Worm (Caenorhabditis elegans): Measurements from ENCODE around the gene clc-20.

The clc-20 gene

ce11 chrIII:843999-844398, 28.4 kb upstream of the clc-20 start (continued):
- peak; percentile 55 for TF ChIP-seq nhr-28 (tag; optimal IDR thresholded peaks at IDR 0.05)
- TF ChIP-seq ztf-7 (tag; optimal IDR thresholded peaks at IDR 0.05): no peak
- TF ChIP-seq zfp-3 (GFP tag; conservative IDR thresholded peaks at IDR 0.05): no peak
- no peak for TF ChIP-seq ZK337.2 (GFP tag; IDR thresholded peaks at IDR 0.05)
- TF ChIP-seq hmg-1.1 (GFP tag; IDR thresholded peaks at IDR 0.05): peak; percentile 54
- TF ChIP-seq mdl-1 (tag; optimal IDR thresholded peaks at IDR 0.05): peak in 1 of 2 experiments; percentile 56
- TF ChIP-seq nhr-102 (tag; optimal IDR thresholded peaks at IDR 0.05): no peak
- TF ChIP-seq hlh-30 (tag; optimal IDR thresholded peaks at IDR 0.05; ENCODE audit: insufficient read depth): peak; percentile 77
- no peak for TF ChIP-seq madf-5 (GFP tag; IDR thresholded peaks at IDR 0.05)
- peak; percentile 40 for TF ChIP-seq aha-1 (tag)
- no peak for TF ChIP-seq nhr-25 (tag; optimal IDR thresholded peaks at IDR 0.05; ENCODE audit: borderline replicate concordance, insufficient read depth)
- no peak for TF ChIP-seq ceh-62 (tag; optimal IDR thresholded peaks at IDR 0.05)
- TF ChIP-seq egl-27 (tag; optimal IDR thresholded peaks at IDR 0.05): no peak
- TF ChIP-seq nhr-11 (tag; optimal IDR thresholded peaks at IDR 0.05): peak; percentile 18
- peak; percentile 28; the same call in 1 of the 2 replicates for TF ChIP-seq lin-38 (GFP tag; IDR thresholded peaks at IDR 0.05)
- peak; percentile 44; the same call in 1 of the 2 replicates for TF ChIP-seq mxl-2 (GFP tag; conservative IDR thresholded peaks at IDR 0.05)
- no peak for TF ChIP-seq vab-7 (GFP tag; IDR thresholded peaks at IDR 0.05)
- TF ChIP-seq dmd-6 (GFP tag; IDR thresholded peaks at IDR 0.05): peak; percentile 53
- TF ChIP-seq lir-3 (tag; optimal IDR thresholded peaks at IDR 0.05): no peak
- peak; percentile 15 for TF ChIP-seq dpl-1 (GFP tag; optimal IDR thresholded peaks at IDR 0.05)
- TF ChIP-seq mes-2 (tag; optimal IDR thresholded peaks at IDR 0.05; ENCODE audit: poor library complexity, severe bottlenecking): peak; percentile 27
- no peak for TF ChIP-seq set-16 (GFP tag; IDR thresholded peaks at IDR 0.05)
- no peak for TF ChIP-seq daf-12 (tag; optimal IDR thresholded peaks at IDR 0.05)
- TF ChIP-seq lsy-2 (tag; optimal IDR thresholded peaks at IDR 0.05): peak in 1 of 2 experiments; percentile 28
- TF ChIP-seq hlh-11 (tag; optimal IDR thresholded peaks at IDR 0.05): peak; percentile 65
- TF ChIP-seq ceh-20 (GFP tag; IDR thresholded peaks at IDR 0.05): 0 out of 2 replicates have a peak, but pooled peaks have one; percentile 35
- no peak for TF ChIP-seq nhr-237 (tag; optimal IDR thresholded peaks at IDR 0.05)

- TF ChIP-seq unc-62 (GFP tag; optimal IDR thresholded peaks at IDR 0.05 in 1 of 2): peak in 1 of 2 experiments; percentile 43
- TF ChIP-seq unc-62 (tag; optimal IDR thresholded peaks at IDR 0.05): no peak
- TF ChIP-seq daf-16 (GFP tag; optimal IDR thresholded peaks at IDR 0.05): no peak
- TF ChIP-seq daf-16 (tag; optimal IDR thresholded peaks at IDR 0.05): peak; percentile 17
- TF ChIP-seq dmd-6 (GFP tag; IDR thresholded peaks at IDR 0.05): no peak
Measured at ce11 chrIII:844577-844976, 27.8 kb upstream of the clc-20 start.

ce11 chrIII:845485-845884, 26.9 kb upstream of the clc-20 start, which contains the start of gene K02F3.2:
K02F3.2 (plus strand) TSS chrIII:845841.
- TF ChIP-seq T20F7.1 (GFP tag; optimal IDR thresholded peaks at IDR 0.05) (peak; percentile 58), rbr-2 (tag; optimal IDR thresholded peaks at IDR 0.05) (peak; percentile 25), dve-1 (tag; optimal IDR thresholded peaks at IDR 0.05; ENCODE audit: insufficient read depth) (peak; percentile 82), ceh-62 (tag; optimal IDR thresholded peaks at IDR 0.05) (no peak), tag-97 (GFP tag; IDR thresholded peaks at IDR 0.05) (no peak), ztf-7 (tag; optimal IDR thresholded peaks at IDR 0.05) (peak; percentile 29), F10B5.3 (tag; optimal IDR thresholded peaks at IDR 0.05) (no peak), R02D3.7 (tag; optimal IDR thresholded peaks at IDR 0.05) (no peak), mdt-29 (GFP tag; IDR thresholded peaks at IDR 0.05) (no peak), madf-9 (GFP tag; conservative IDR thresholded peaks at IDR 0.05) (no peak), nhr-77 (tag; optimal IDR thresholded peaks at IDR 0.05) (peak; percentile 84), hif-1 (tag; optimal IDR thresholded peaks at IDR 0.05) (peak in 1 of 2 experiments; percentile 47), dpl-1 (GFP tag; optimal IDR thresholded peaks at IDR 0.05) (peak; percentile 86), ceh-44 (GFP tag; IDR thresholded peaks at IDR 0.05) (no peak), Y105C5A.15 (GFP tag; IDR thresholded peaks at IDR 0.05) (no peak), ctbp-1 (GFP tag; IDR thresholded peaks at IDR 0.05) (no peak), vab-7 (GFP tag; IDR thresholded peaks at IDR 0.05) (no peak), lir-3 (tag; optimal IDR thresholded peaks at IDR 0.05) (no peak), attf-4 (tag; optimal IDR thresholded peaks at IDR 0.05) (no peak), aha-1 (tag) (peak; percentile 84), php-3 (GFP tag; IDR thresholded peaks at IDR 0.05) (no peak), mes-2 (tag; optimal IDR thresholded peaks at IDR 0.05; ENCODE audit: poor library complexity, severe bottlenecking) (peak; percentile 13), hmg-1.1 (GFP tag; IDR thresholded peaks at IDR 0.05) (no peak), zip-11 (GFP tag; IDR thresholded peaks at IDR 0.05) (no peak), zfp-3 (GFP tag; conservative IDR thresholded peaks at IDR 0.05) (no peak), hlh-30 (tag; optimal IDR thresholded peaks at IDR 0.05; ENCODE audit: insufficient read depth) (peak; percentile 91), ceh-20 (GFP tag; IDR thresholded peaks at IDR 0.05) (no peak), lin-38 (GFP tag; IDR thresholded peaks at IDR 0.05) (peak; percentile 95)

Data from whole organism, L4 larva.